Worm (Caenorhabditis elegans) whole organism, young adult: Measurements from ENCODE around the gene F01F1.3.
A peak's percentile ranks its signal among the peaks of the same experiment; 100 is the strongest.

ENCODE experiments used
- B0019.2 ChIP-seq: fragments of 200-800 bp; sonication (Bioruptor generic); conservative IDR thresholded peaks from 2 replicates; pipeline ENCODE4 v1.3.6; 2022; ENCODE audit warnings: missing genetic modification reagents, missing genetic modification characterization, missing compliant biosample characterization
- C06A6.2 ChIP-seq: fragments of 200-800 bp; sonication (Bioruptor generic); conservative IDR thresholded peaks from 2 replicates; pipeline ENCODE4 v1.3.6; 2022; ENCODE audit warnings: missing genetic modification characterization, missing compliant biosample characterization
- D2030.7 ChIP-seq: fragments of 200-800 bp; sonication (Bioruptor generic); IDR thresholded peaks from 2 replicates; pipeline ENCODE4 v1.3.6; 2022; ENCODE audit warnings: missing genetic modification reagents, missing genetic modification characterization, missing compliant biosample characterization
- F33H1.4 ChIP-seq: fragments of 200-800 bp; sonication (Bioruptor generic); IDR thresholded peaks from 2 replicates; pipeline ENCODE4 v1.3.6; 2022; ENCODE audit warnings: missing genetic modification reagents, missing genetic modification characterization, missing compliant biosample characterization
- F39B2.1 ChIP-seq: fragments of 200-800 bp; sonication (Bioruptor generic); IDR thresholded peaks from 2 replicates; pipeline ENCODE4 v1.3.6; 2022; ENCODE audit warnings: missing genetic modification reagents, missing genetic modification characterization, missing compliant biosample characterization
- F57A8.1 ChIP-seq: fragments of 200-800 bp; sonication (Bioruptor generic); optimal IDR thresholded peaks from 2 replicates; lab custom pipeline; 2018; ENCODE audit warnings: mild to moderate bottlenecking, missing genetic modification characterization, moderate library complexity, missing compliant biosample characterization
- Y53G8AR.9 ChIP-seq: fragments of 200-800 bp; sonication (Bioruptor generic); conservative IDR thresholded peaks from 2 replicates; pipeline ENCODE4 v1.3.6; 2022; ENCODE audit warnings: missing genetic modification reagents, missing genetic modification characterization, missing compliant biosample characterization
- Y56A3A.18 ChIP-seq: fragments of 200-800 bp; sonication (Bioruptor generic); IDR thresholded peaks from 2 replicates; pipeline ENCODE4 v1.3.6; 2022; ENCODE audit warnings: missing genetic modification reagents, missing genetic modification characterization, missing compliant biosample characterization
- Y95B8A.8 ChIP-seq: fragments of 200-800 bp; sonication (Bioruptor generic); IDR thresholded peaks from 2 replicates; pipeline ENCODE4 v1.3.6; 2022; ENCODE audit warnings: missing genetic modification reagents, missing genetic modification characterization, missing compliant biosample characterization
- attf-6 ChIP-seq: fragments of 200-800 bp; sonication (Bioruptor generic); IDR thresholded peaks from 2 replicates; pipeline ENCODE4 v1.3.6; 2022; ENCODE audit warnings: missing genetic modification reagents, missing genetic modification characterization, missing compliant biosample characterization
- chd-7 ChIP-seq: sonication (generic microtip); optimal IDR thresholded peaks from 2 replicates; lab custom pipeline; 2016; ENCODE audit warnings: mild to moderate bottlenecking, missing genetic modification characterization, moderate library complexity, missing compliant biosample characterization
- efl-1 ChIP-seq: fragments of 150-350 bp; optimal IDR thresholded peaks from 2 replicates; lab custom pipeline; 2014; ENCODE audit warnings: missing biosample characterization, missing genetic modification reagents, missing genetic modification characterization
- egl-18 ChIP-seq: fragments of 200-800 bp; sonication (Bioruptor generic); IDR thresholded peaks from 2 replicates; pipeline ENCODE4 v1.3.6; 2022; ENCODE audit warnings: missing genetic modification reagents, missing genetic modification characterization, missing compliant biosample characterization
- egrh-3 ChIP-seq: fragments of 200-800 bp; sonication (Bioruptor generic); IDR thresholded peaks from 2 replicates; pipeline ENCODE4 v1.3.6; 2022; ENCODE audit warnings: missing genetic modification reagents, missing genetic modification characterization, missing compliant biosample characterization
- ekl-4 ChIP-seq: fragments of 200-800 bp; sonication (Bioruptor generic); IDR thresholded peaks from 2 replicates; pipeline ENCODE4 v1.3.6; 2022; ENCODE audit warnings: missing genetic modification reagents, missing genetic modification characterization, missing compliant biosample characterization
- fkh-3 ChIP-seq: sonication (generic microtip); optimal IDR thresholded peaks from 2 replicates; lab custom pipeline; 2016; ENCODE audit warnings: mild to moderate bottlenecking, missing genetic modification characterization, missing compliant biosample characterization
- let-526 ChIP-seq: fragments of 200-800 bp; sonication (Bioruptor generic); IDR thresholded peaks from 2 replicates; pipeline ENCODE4 v1.3.6; 2022; ENCODE audit warnings: missing genetic modification reagents, missing genetic modification characterization, missing compliant biosample characterization
- let-607 ChIP-seq, 2 experiments: fragments of 200-800 bp in 1 of 2; sonication (Bioruptor generic) in 1 of 2; sonication (generic microtip) in 1 of 2; optimal IDR thresholded peaks; 2 replicates each; lab custom pipeline; 2016 to 2018; ENCODE audit warnings: mild to moderate bottlenecking in 2 of 2, missing compliant biosample characterization in 2 of 2, missing genetic modification characterization in 2 of 2, moderate library complexity in 2 of 2, missing genotype in 1 of 2
- lin-26 ChIP-seq: fragments of 200-800 bp; sonication (Bioruptor generic); IDR thresholded peaks from 2 replicates; pipeline ENCODE4 v1.3.6; 2022; ENCODE audit warnings: missing genetic modification reagents, missing genetic modification characterization, missing compliant biosample characterization
- lsl-1 ChIP-seq: fragments of 200-800 bp; sonication (Bioruptor generic); optimal IDR thresholded peaks from 2 replicates; lab custom pipeline; 2018; ENCODE audit warnings: mild to moderate bottlenecking, missing genetic modification characterization, moderate library complexity, missing compliant biosample characterization
- madf-6 ChIP-seq: fragments of 200-800 bp; sonication (Bioruptor generic); IDR thresholded peaks from 2 replicates; pipeline ENCODE4 v1.3.6; 2022; ENCODE audit warnings: missing genetic modification reagents, missing genetic modification characterization, missing compliant biosample characterization
- madf-8 ChIP-seq: fragments of 200-800 bp; sonication (Bioruptor generic); conservative IDR thresholded peaks from 2 replicates; pipeline ENCODE4 v1.3.6; 2022; ENCODE audit warnings: missing genetic modification reagents, missing genetic modification characterization, missing compliant biosample characterization
- nhr-90 ChIP-seq: sonication (generic microtip); optimal IDR thresholded peaks from 2 replicates; lab custom pipeline; 2016; ENCODE audit warnings: missing genotype, mild to moderate bottlenecking, missing genetic modification characterization, missing compliant biosample characterization
- pbrm-1 ChIP-seq: fragments of 200-800 bp; sonication (Bioruptor generic); IDR thresholded peaks from 2 replicates; pipeline ENCODE4 v1.3.6; 2022; ENCODE audit warnings: missing genetic modification reagents, missing genetic modification characterization, missing compliant biosample characterization
- pha-4 ChIP-seq: fragments of 150-350 bp; sonication (generic microtip); optimal IDR thresholded peaks from 2 replicates; lab custom pipeline; 2014; ENCODE audit warnings: missing biosample characterization, missing genetic modification reagents, missing genetic modification characterization
- rec-8 ChIP-seq, 2 experiments: sonication (generic microtip); optimal IDR thresholded peaks; 2 replicates each; lab custom pipeline; 2016; ENCODE audit warnings: mild to moderate bottlenecking in 2 of 2, missing genetic modification characterization in 2 of 2, missing genetic modification reagents in 2 of 2, missing genotype in 2 of 2, missing biosample characterization in 1 of 2, missing compliant biosample characterization in 1 of 2, moderate library complexity in 1 of 2
- repo-1 ChIP-seq: sonication (generic microtip); optimal IDR thresholded peaks from 2 replicates; lab custom pipeline; 2017; ENCODE audit warnings: mild to moderate bottlenecking, missing genetic modification characterization, missing compliant biosample characterization
- sdz-38 ChIP-seq: sonication (generic microtip); optimal IDR thresholded peaks from 2 replicates; lab custom pipeline; 2016; ENCODE audit warnings: missing genotype, missing genetic modification characterization, missing compliant biosample characterization
- snpc-4 ChIP-seq, 5 experiments: fragments of 150-350 bp in 1 of 5; sonication (generic microtip) in 4 of 5; optimal IDR thresholded peaks; 2 replicates each; lab custom pipeline; 2014 to 2018; ENCODE audit warnings: missing genetic modification characterization in 5 of 5, missing biosample characterization in 3 of 5, antibody characterized with exemption in 2 of 5, mild to moderate bottlenecking in 2 of 5, missing compliant biosample characterization in 2 of 5, missing genotype in 2 of 5, moderate library complexity in 2 of 5, missing genetic modification reagents in 1 of 5
- sptf-2 ChIP-seq: fragments of 200-800 bp; sonication (Bioruptor generic); optimal IDR thresholded peaks from 2 replicates; lab custom pipeline; 2018; ENCODE audit warnings: mild to moderate bottlenecking, missing genetic modification characterization, missing compliant biosample characterization
- tlf-1 ChIP-seq: fragments of 200-800 bp; sonication (Bioruptor generic); optimal IDR thresholded peaks from 2 replicates; lab custom pipeline; 2018; ENCODE audit warnings: mild to moderate bottlenecking, missing genetic modification characterization, missing compliant biosample characterization
- zfh-2 ChIP-seq: fragments of 200-800 bp; sonication (Bioruptor generic); conservative IDR thresholded peaks from 2 replicates; pipeline ENCODE4 v1.3.6; 2022; ENCODE audit warnings: missing genetic modification reagents, missing genetic modification characterization, missing compliant biosample characterization
- ztf-25 ChIP-seq: fragments of 200-800 bp; sonication (Bioruptor generic); IDR thresholded peaks from 2 replicates; pipeline ENCODE4 v1.3.6; 2022; ENCODE audit warnings: missing genetic modification reagents, missing genetic modification characterization, missing compliant biosample characterization
- ztf-6 ChIP-seq: fragments of 200-800 bp; sonication (Bioruptor generic); IDR thresholded peaks from 2 replicates; pipeline ENCODE4 v1.3.6; 2022; ENCODE audit warnings: missing genetic modification reagents, missing genetic modification characterization, missing compliant biosample characterization

Gene F01F1.3

DNA sequence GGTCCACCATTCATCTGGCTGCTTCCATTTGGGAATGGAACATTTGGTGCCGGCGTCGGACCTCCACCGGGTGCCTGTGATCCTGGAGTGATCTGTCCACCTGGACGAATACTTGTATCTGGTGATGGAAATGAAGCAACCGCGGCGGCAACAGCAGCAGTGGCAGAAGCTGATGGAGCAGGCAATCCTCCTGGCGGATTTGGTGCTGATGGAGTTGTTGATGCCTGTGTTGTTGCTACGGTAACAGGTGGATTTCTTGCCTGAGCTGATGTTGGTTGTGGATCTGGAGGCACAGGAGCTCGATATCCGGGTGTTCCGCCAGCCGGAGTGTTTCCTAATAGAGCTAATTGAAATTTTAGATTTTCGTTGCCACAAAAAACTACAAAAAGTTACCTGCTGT lies 39.3 kb upstream of the F01F1.3 start:
- TF ChIP-seq nhr-90 (tag; lab: Kevin White, UChicago) = no peak
- TF ChIP-seq zfh-2 = peak; percentile 65
- no peak for TF ChIP-seq ekl-4
- TF ChIP-seq chd-7 (tag; lab: Kevin White, UChicago) = peak; percentile 10
- TF ChIP-seq tlf-1 = no peak
- TF ChIP-seq ztf-6 (GFP tag; lab: Robert Waterston, UW) = no peak
- peak; percentile 8; the same call in 1 of the 2 replicates for TF ChIP-seq F33H1.4 (GFP tag; lab: Robert Waterston, UW)
- peak; percentile 18; the same call in 1 of the 2 replicates for TF ChIP-seq egrh-3 (GFP tag; lab: Robert Waterston, UW)

DNA sequence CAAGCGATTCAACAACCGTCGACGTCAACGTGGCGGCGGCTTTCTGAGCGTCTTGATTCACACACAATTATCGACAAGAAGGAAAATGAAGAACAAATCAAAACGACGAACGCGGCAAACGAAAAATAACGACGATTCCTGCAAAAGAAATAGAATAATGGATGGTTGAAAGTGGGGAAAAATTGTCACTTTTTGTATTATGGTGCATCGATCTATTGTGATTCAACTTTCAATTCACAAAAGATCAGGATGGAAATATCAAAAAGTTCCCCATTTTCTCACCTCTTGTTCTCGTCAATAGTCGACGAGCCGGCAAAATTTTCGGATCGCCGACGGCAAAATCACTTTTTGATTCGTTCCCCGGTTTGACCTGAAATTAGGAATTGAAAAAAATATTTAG lies 38.4 kb upstream of the F01F1.3 start, which contains the start of the genes R12B2.13 and mdt-15:
Gene R12B2.13 (minus strand): TSS at position 101 of the 400 bp plus-strand sequence.
Gene mdt-15 (minus strand): TSS at position 376 of the 400 bp plus-strand sequence.
- TF ChIP-seq lsl-1 = no peak
- no peak for TF ChIP-seq lin-26
- no peak for TF ChIP-seq F57A8.1
- no peak for TF ChIP-seq attf-6 (GFP tag; lab: Robert Waterston, UW)
- TF ChIP-seq repo-1 (tag; lab: Kevin White, UChicago) = no peak
- TF ChIP-seq snpc-4 (GFP tag; optimal IDR thresholded peaks at IDR 0.05; lab: Kevin White, UChicago) = no peak
- no peak for TF ChIP-seq snpc-4 (tag; optimal IDR thresholded peaks at IDR 0.05; lab: Kevin White, UChicago)
- 0 out of 2 replicates have a peak, but pooled peaks have one; percentile 26 for TF ChIP-seq pbrm-1 (GFP tag; lab: Robert Waterston, UW)
- TF ChIP-seq pha-4 (tag; lab: Kevin White, UChicago) = no peak
- TF ChIP-seq nhr-90 (tag; lab: Kevin White, UChicago) = no peak
- TF ChIP-seq sptf-2 (GFP tag; lab: Kevin White, UChicago) = no peak
- TF ChIP-seq B0019.2 (GFP tag; lab: Robert Waterston, UW) = no peak
- TF ChIP-seq Y53G8AR.9 (GFP tag; lab: Robert Waterston, UW) = 0 out of 2 replicates have a peak, but pooled peaks have one; percentile 41
- no peak for TF ChIP-seq ztf-25 (GFP tag; lab: Robert Waterston, UW)
- no peak for TF ChIP-seq fkh-3
- TF ChIP-seq F39B2.1 (GFP tag; lab: Robert Waterston, UW) = no peak
- TF ChIP-seq D2030.7 = no peak
- no peak for TF ChIP-seq let-526 (GFP tag; lab: Robert Waterston, UW)
- TF ChIP-seq, all 124 proteins: peak for 2

DNA sequence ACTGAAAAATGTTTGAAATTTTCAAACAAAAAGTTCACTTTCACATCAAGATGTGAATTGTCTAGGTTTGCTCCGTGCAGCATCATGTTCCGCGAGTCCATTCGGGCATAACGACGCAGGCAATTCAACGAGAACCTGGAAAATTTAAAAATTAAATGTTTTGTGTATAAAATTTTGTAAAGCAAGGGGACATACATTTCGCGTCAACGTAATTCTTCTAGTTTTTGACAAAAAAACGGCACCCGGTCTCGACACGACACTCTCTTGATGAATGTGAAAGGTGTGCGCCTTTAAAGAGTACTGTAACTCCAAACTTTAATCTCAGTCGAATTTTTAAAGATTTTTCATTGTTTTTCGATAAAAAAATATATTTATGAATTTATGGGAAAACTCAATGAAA lies 37.7 kb upstream of the F01F1.3 start, which contains the start of gene R12B2.6:
Gene R12B2.6 (minus strand): TSS at position 101 of the 400 bp plus-strand sequence.
- TF ChIP-seq sdz-38 (tag; lab: Kevin White, UChicago) = no peak
- no peak for TF ChIP-seq let-607 (tag; optimal IDR thresholded peaks at IDR 0.05; lab: Kevin White, UChicago)
- no peak for TF ChIP-seq rec-8 (tag; optimal IDR thresholded peaks at IDR 0.05; lab: Kevin White, UChicago)
- TF ChIP-seq lsl-1 = peak; percentile 52

DNA sequence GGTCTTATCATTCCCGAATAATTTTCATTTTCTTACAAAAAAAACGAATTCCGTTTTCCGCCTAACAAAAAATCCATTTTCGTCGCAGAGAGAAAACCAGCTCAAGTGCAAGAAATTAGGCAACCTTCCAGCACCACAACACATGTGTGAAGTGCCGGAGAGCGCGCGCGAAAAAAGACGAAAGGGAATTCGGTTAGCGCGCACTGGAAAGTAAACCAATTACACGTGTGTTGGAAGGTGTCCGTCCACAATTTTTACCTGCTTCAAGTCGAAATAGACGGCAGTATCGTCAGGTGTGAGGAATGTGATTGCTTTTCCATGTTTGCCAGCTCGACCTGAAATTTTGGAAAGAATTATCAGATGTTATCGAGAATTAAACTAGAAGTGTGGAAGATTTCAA lies 37.1 kb upstream of the F01F1.3 start:
- TF ChIP-seq Y56A3A.18 (no peak), Y95B8A.8 (GFP tag; lab: Robert Waterston, UW) (no peak), egl-18 (no peak), efl-1 (GFP tag; lab: Kevin White, UChicago) (peak; percentile 50), C06A6.2 (GFP tag; lab: Robert Waterston, UW) (no peak), madf-6 (GFP tag; lab: Robert Waterston, UW) (peak; percentile 42; the same call in 1 of the 2 replicates), madf-8 (peak; percentile 22; the same call in 1 of the 2 replicates)
- TF ChIP-seq, all 124 proteins: peak for 3
